Worm (Caenorhabditis elegans) whole organism, L4 larva: ENCODE data around the gene slc-17.3.

Source experiments
- Y48G9A.11 ChIP-seq: fragments of 200-800 bp; sonication (Bioruptor generic); IDR thresholded peaks from 2 replicates; pipeline ENCODE4 v1.3.6; 2022; ENCODE audit warnings: missing genetic modification reagents, missing genetic modification characterization, missing compliant biosample characterization
- ZK546.5 ChIP-seq, 2 experiments: sonication (generic microtip); optimal IDR thresholded peaks; 2 replicates each; lab custom pipeline; 2017; ENCODE audit warnings: missing biosample characterization in 2 of 2, missing genetic modification characterization in 2 of 2
- aly-2 ChIP-seq: sonication (generic microtip); optimal IDR thresholded peaks from 2 replicates; lab custom pipeline; 2018; ENCODE audit warnings: missing biosample characterization, missing genetic modification characterization
- ceh-82 ChIP-seq: sonication (generic microtip); optimal IDR thresholded peaks from 2 replicates; lab custom pipeline; 2017; ENCODE audit warnings: missing biosample characterization, missing genetic modification characterization
- daf-8 ChIP-seq: fragments of 200-800 bp; sonication (Bioruptor generic); IDR thresholded peaks from 2 replicates; pipeline ENCODE4 v1.3.6; 2022; ENCODE audit warnings: missing genetic modification characterization, missing compliant biosample characterization
- fos-1 ChIP-seq: fragments of 150-350 bp; optimal IDR thresholded peaks from 2 replicates; lab custom pipeline; 2014; ENCODE audit warnings: missing biosample characterization, missing genetic modification characterization
- lin-13 ChIP-seq: fragments of 150-350 bp; optimal IDR thresholded peaks from 2 replicates; lab custom pipeline; 2014; ENCODE audit warnings: missing biosample characterization, missing genetic modification reagents, missing genetic modification characterization
- lsy-2 ChIP-seq, 2 experiments: fragments of 150-350 bp in 1 of 2; sonication (generic microtip) in 1 of 2; optimal IDR thresholded peaks; 2 replicates each; lab custom pipeline; 2014 to 2017; ENCODE audit warnings: missing biosample characterization in 2 of 2, missing genetic modification characterization in 2 of 2
- mep-1 ChIP-seq: fragments of 150-350 bp; sonication (generic microtip); optimal IDR thresholded peaks from 3 replicates; lab custom pipeline; 2014; ENCODE audit warnings: missing biosample characterization, missing genetic modification characterization
- nhr-237 ChIP-seq: sonication (generic microtip); optimal IDR thresholded peaks from 2 replicates; lab custom pipeline; 2017; ENCODE audit warnings: missing biosample characterization, missing genetic modification characterization
- nhr-76 ChIP-seq: fragments of 150-350 bp; optimal IDR thresholded peaks from 2 replicates; lab custom pipeline; 2014; ENCODE audit warnings: missing biosample characterization, missing genetic modification characterization
- unc-62 ChIP-seq, 3 experiments: fragments of 150-350 bp in 1 of 3; sonication (generic microtip); optimal IDR thresholded peaks in 2 of 3; peaks in 1 of 3; 1 replicate in 1 of 3; 2 replicates in 2 of 3; lab custom pipeline; 2014 to 2017; ENCODE audit warnings: missing biosample characterization in 3 of 3, missing genetic modification characterization in 3 of 3, missing genetic modification reagents in 3 of 3, missing genotype in 1 of 3
- vab-7 ChIP-seq: fragments of 200-800 bp; sonication (Bioruptor generic); IDR thresholded peaks from 2 replicates; pipeline ENCODE4 v1.3.6; 2022; ENCODE audit warnings: missing genetic modification reagents, missing genetic modification characterization, missing compliant biosample characterization

ce11 chrIII:7824041-7824440 lies 41.0 kb downstream of the slc-17.3 start:
- no peak for TF ChIP-seq fos-1
- TF ChIP-seq unc-62 (GFP tag; optimal IDR thresholded peaks at IDR 0.05 in 1 of 2; lab: Kevin White, UChicago), result no peak
- TF ChIP-seq unc-62 (tag; optimal IDR thresholded peaks at IDR 0.05; lab: Kevin White, UChicago), result no peak
- TF ChIP-seq aly-2 (tag; lab: Kevin White, UChicago), result no peak
- TF ChIP-seq daf-8 (GFP tag; lab: Robert Waterston, UW), result no peak
- no peak for TF ChIP-seq mep-1 (tag; lab: Kevin White, UChicago)
- TF ChIP-seq lsy-2 (tag; optimal IDR thresholded peaks at IDR 0.05; lab: Kevin White, UChicago), result no peak
- TF ChIP-seq ceh-82 (tag; lab: Kevin White, UChicago), result no peak
- TF ChIP-seq nhr-76 (tag; lab: Kevin White, UChicago), result no peak
- TF ChIP-seq vab-7 (GFP tag; lab: Robert Waterston, UW), result no peak
- TF ChIP-seq ZK546.5 (tag; optimal IDR thresholded peaks at IDR 0.05; lab: Kevin White, UChicago), result no peak
- no peak for TF ChIP-seq Y48G9A.11 (GFP tag; lab: Robert Waterston, UW)
- TF ChIP-seq lin-13, result no peak
- no peak for TF ChIP-seq nhr-237
